Worm (Caenorhabditis elegans): ENCODE data around the gene srlf-17.

The srlf-17 gene

ce11 chrIV:11149454-11150163 lies 47.1 kb upstream of the srlf-17 start, which contains the start of the genes F01G4.6 and pfd-1 (continued):
- peak; percentile 50 for TF ChIP-seq atf-7 (tag; optimal IDR thresholded peaks at IDR 0.05)
- no peak for TF ChIP-seq snpc-1.1 (tag; optimal IDR thresholded peaks at IDR 0.05; ENCODE audit: insufficient read depth)
- TF ChIP-seq lin-54 (GFP tag; optimal IDR thresholded peaks at IDR 0.05) = peak; percentile 84
- TF ChIP-seq pha-4 (tag; optimal IDR thresholded peaks at IDR 0.05) = peak; percentile 69
- peak; percentile 51; the same call in 1 of the 2 replicates for TF ChIP-seq Y56A3A.18 (GFP tag; IDR thresholded peaks at IDR 0.05)
- no peak for TF ChIP-seq nfya-2 (GFP tag; IDR thresholded peaks at IDR 0.05)
- TF ChIP-seq ets-4 (GFP tag; optimal IDR thresholded peaks at IDR 0.05) = no peak
- peak; percentile 85 for TF ChIP-seq ZK185.1 (tag; optimal IDR thresholded peaks at IDR 0.05; ENCODE audit: poor library complexity, severe bottlenecking)
- no peak for TF ChIP-seq bed-2 (GFP tag; IDR thresholded peaks at IDR 0.05)
- TF ChIP-seq mel-28 (tag; optimal IDR thresholded peaks at IDR 0.05; ENCODE audit: borderline replicate concordance) = no peak
- TF ChIP-seq dox-1 (GFP tag; IDR thresholded peaks at IDR 0.05) = peak; percentile 52; the same call in 1 of the 2 replicates
- no peak for TF ChIP-seq hlh-12 (tag; optimal IDR thresholded peaks at IDR 0.05)
- TF ChIP-seq ccch-3 (GFP tag; optimal IDR thresholded peaks at IDR 0.05) = no peak
- TF ChIP-seq K12H6.12 (tag; optimal IDR thresholded peaks at IDR 0.05) = peak; percentile 68
- no peak for TF ChIP-seq unc-62 (GFP tag; optimal IDR thresholded peaks at IDR 0.05)
- TF ChIP-seq zim-3 (tag; optimal IDR thresholded peaks at IDR 0.05) = no peak
- no peak for TF ChIP-seq nhr-179 (tag; optimal IDR thresholded peaks at IDR 0.05)
- TF ChIP-seq ztf-18 (tag; optimal IDR thresholded peaks at IDR 0.05) = peak; percentile 44
- no peak for TF ChIP-seq cebp-2 (GFP tag; IDR thresholded peaks at IDR 0.05)
- TF ChIP-seq ztf-6 (GFP tag; IDR thresholded peaks at IDR 0.05) = no peak
- TF ChIP-seq ztf-25 (GFP tag; IDR thresholded peaks at IDR 0.05) = no peak
- 0 out of 2 replicates have a peak, but pooled peaks have one; percentile 64 for TF ChIP-seq B0336.3 (GFP tag; IDR thresholded peaks at IDR 0.05)
- 0 out of 2 replicates have a peak, but pooled peaks have one; percentile 38 for TF ChIP-seq D2030.7 (GFP tag; IDR thresholded peaks at IDR 0.05)
- TF ChIP-seq attf-6 (GFP tag; IDR thresholded peaks at IDR 0.05) = no peak
- no peak for TF ChIP-seq F37B4.10 (GFP tag; IDR thresholded peaks at IDR 0.05)
- TF ChIP-seq ekl-4 (GFP tag; IDR thresholded peaks at IDR 0.05) = peak; percentile 85
- no peak for TF ChIP-seq mes-4 (tag; optimal IDR thresholded peaks at IDR 0.05)
- TF ChIP-seq B0019.2 (GFP tag; conservative IDR thresholded peaks at IDR 0.05) = no peak
- TF ChIP-seq chd-7 (tag; optimal IDR thresholded peaks at IDR 0.05) = peak; percentile 11
- no peak for TF ChIP-seq rpc-1 (optimal IDR thresholded peaks at IDR 0.05)
- no peak for TF ChIP-seq rpc-1 (tag; optimal IDR thresholded peaks at IDR 0.05)
- no peak for TF ChIP-seq F10E7.11 (tag; optimal IDR thresholded peaks at IDR 0.05)
- TF ChIP-seq die-1 (tag; optimal IDR thresholded peaks at IDR 0.05) = no peak
- TF ChIP-seq gei-17 (GFP tag; optimal IDR thresholded peaks at IDR 0.05) = peak; percentile 53
- TF ChIP-seq lsy-27 (tag; optimal IDR thresholded peaks at IDR 0.05; ENCODE audit: borderline replicate concordance, insufficient read depth) = no peak
- TF ChIP-seq ceh-27 (GFP tag; optimal IDR thresholded peaks at IDR 0.05) = peak; percentile 72
- peak; percentile 43; the same call in 1 of the 2 replicates for TF ChIP-seq attf-3 (GFP tag; conservative IDR thresholded peaks at IDR 0.05)
- no peak for TF ChIP-seq aptf-3 (GFP tag; IDR thresholded peaks at IDR 0.05)
- TF ChIP-seq aptf-2 (GFP tag; conservative IDR thresholded peaks at IDR 0.05) = no peak
- no peak for TF ChIP-seq hrde-1 (tag; optimal IDR thresholded peaks at IDR 0.05; ENCODE audit: borderline replicate concordance)
- peak; percentile 73 for TF ChIP-seq F23B12.7 (tag; optimal IDR thresholded peaks at IDR 0.05; ENCODE audit: insufficient read depth)
- TF ChIP-seq ama-1 (optimal IDR thresholded peaks at IDR 0.05) = no peak
- no peak for TF ChIP-seq ama-1 (GFP tag; optimal IDR thresholded peaks at IDR 0.05)
- peak; percentile 30 for TF ChIP-seq nhr-80 (tag; optimal IDR thresholded peaks at IDR 0.05)
- TF ChIP-seq Y95B8A.8 (GFP tag; IDR thresholded peaks at IDR 0.05) = 0 out of 2 replicates have a peak, but pooled peaks have one; percentile 49
- TF ChIP-seq tlf-1 (GFP tag; optimal IDR thresholded peaks at IDR 0.05) = peak; percentile 89
- TF ChIP-seq tbx-9 (tag; optimal IDR thresholded peaks at IDR 0.05; ENCODE audit: borderline replicate concordance) = no peak
- peak in 1 of 2 experiments; percentile 79 for TF ChIP-seq let-607 (tag; optimal IDR thresholded peaks at IDR 0.05)
